Fruit fly (Drosophila melanogaster): ENCODE data around the gene Dys.
A peak's percentile ranks its signal among the peaks of the same experiment; 100 is the strongest.

The Dys gene

dm6 chr3R:19460409-19461217 is at the start of gene Dys (continued):
- TF ChIP-seq Ets97D (GFP tag; optimal IDR thresholded peaks at IDR 0.05) (peak; percentile 50), Chrac-16 (GFP tag; optimal IDR thresholded peaks at IDR 0.05) (peak; percentile 82), fd3F (GFP tag; optimal IDR thresholded peaks at IDR 0.05) (peak; percentile 67), shn (GFP tag; optimal IDR thresholded peaks at IDR 0.05) (peak; percentile 68), kah (GFP tag; optimal IDR thresholded peaks at IDR 0.05) (peak; percentile 56), CkIIα-i1 (GFP tag; IDR thresholded peaks at IDR 0.05) (no peak), CG18619 (GFP tag; optimal IDR thresholded peaks at IDR 0.05) (peak; percentile 79), CG31388 (GFP tag; optimal IDR thresholded peaks at IDR 0.05) (peak; percentile 33), gcm2 (GFP tag; optimal IDR thresholded peaks at IDR 0.05) (peak; percentile 66), hb (GFP tag; IDR thresholded peaks at IDR 0.05; ENCODE audit: partially characterized antibody) (no peak), CG12744 (GFP tag; optimal IDR thresholded peaks at IDR 0.05) (peak; percentile 62), Mad (GFP tag; optimal IDR thresholded peaks at IDR 0.05) (peak; percentile 59), CG31224 (GFP tag; IDR thresholded peaks at IDR 0.05) (peak; percentile 81), al (GFP tag; IDR thresholded peaks at IDR 0.05) (peak; percentile 83), CG12769 (tag; optimal IDR thresholded peaks at IDR 0.05) (peak; percentile 92), schlank (tag; optimal IDR thresholded peaks at IDR 0.05) (peak; percentile 55), ara (GFP tag; IDR thresholded peaks at IDR 0.05) (peak; percentile 85), E2f1 (GFP tag; IDR thresholded peaks at IDR 0.05) (peak; percentile 89), row (GFP tag; IDR thresholded peaks at IDR 0.05) (peak; percentile 95), nau (GFP tag; optimal IDR thresholded peaks at IDR 0.05) (peak; percentile 72), chif (GFP tag; optimal IDR thresholded peaks at IDR 0.05) (peak; percentile 76 to 82), CG31441 (GFP tag; IDR thresholded peaks at IDR 0.05) (peak; percentile 86), MTF-1 (GFP tag; optimal IDR thresholded peaks at IDR 0.05; ENCODE audit: borderline replicate concordance) (peak; percentile 50), Sox100B (GFP tag; optimal IDR thresholded peaks at IDR 0.05) (peak; percentile 79), CG4854 (GFP tag; optimal IDR thresholded peaks at IDR 0.05) (peak; percentile 62), ERR (GFP tag; optimal IDR thresholded peaks at IDR 0.05) (peak; percentile 70), fru (optimal IDR thresholded peaks at IDR 0.05) (no peak), CG14710 (tag; optimal IDR thresholded peaks at IDR 0.05) (peak; percentile 80), Ptx1 (GFP tag; IDR thresholded peaks at IDR 0.05) (peak; percentile 88), Hr51 (GFP tag; optimal IDR thresholded peaks at IDR 0.05) (peak; percentile 53 to 84), sr (GFP tag; IDR thresholded peaks at IDR 0.05) (no peak; the same call in 2 of the 3 replicates), dm (GFP tag; optimal IDR thresholded peaks at IDR 0.05) (peak; percentile 64), CG6654 (GFP tag; optimal IDR thresholded peaks at IDR 0.05) (peak; percentile 69), Bteb2 (GFP tag; optimal IDR thresholded peaks at IDR 0.05) (peak; percentile 77), CG8290 (GFP tag; optimal IDR thresholded peaks at IDR 0.05) (no peak), CG8290 (tag; optimal IDR thresholded peaks at IDR 0.05) (peak in 1 of 2 experiments; percentile 88), oc (tag; optimal IDR thresholded peaks at IDR 0.05) (peak; percentile 87), CG2120 (GFP tag; optimal IDR thresholded peaks at IDR 0.05) (peak; percentile 97), CG8089 (GFP tag; optimal IDR thresholded peaks at IDR 0.05) (peak; percentile 65), Dref (GFP tag; IDR thresholded peaks at IDR 0.05) (no peak), ftz-f1 (GFP tag; optimal IDR thresholded peaks at IDR 0.05) (peak; percentile 14), CHES-1-like (GFP tag; optimal IDR thresholded peaks at IDR 0.05) (peak; percentile 72), CG10565 (GFP tag; optimal IDR thresholded peaks at IDR 0.05) (no peak), Antp (GFP tag; optimal IDR thresholded peaks at IDR 0.05) (peak; percentile 72), tin (GFP tag; optimal IDR thresholded peaks at IDR 0.05) (peak; percentile 80), Ravus (GFP tag; IDR thresholded peaks at IDR 0.05) (peak; percentile 60), CG15269 (tag; optimal IDR thresholded peaks at IDR 0.05) (peak; percentile 85), jigr1 (GFP tag; IDR thresholded peaks at IDR 0.05) (no peak; the same call in 1 of the 3 replicates), CG42726 (GFP tag; IDR thresholded peaks at IDR 0.05; ENCODE audit: partially characterized antibody) (no peak), slp2 (GFP tag; optimal IDR thresholded peaks at IDR 0.05) (peak; percentile 82)
